Fruit fly (Drosophila melanogaster): ENCODE results near the gene asun.

dm6 chr3R:16277543-16277942, 13.5 kb downstream of the asun start:
- TF ChIP-seq CTCF (optimal IDR thresholded peaks at IDR 0.05) (no peak), CG8478 (optimal IDR thresholded peaks at IDR 0.05) (no peak)
